Worm (Caenorhabditis elegans) whole organism, L3 larva: ENCODE data around the gene srd-43.

Experiments
- ama-1 ChIP-seq: fragments of 150-350 bp; optimal IDR thresholded peaks from 2 replicates; lab custom pipeline; 2018
- ceh-28 ChIP-seq: fragments of 150-350 bp; optimal IDR thresholded peaks from 2 replicates; lab custom pipeline; 2014; ENCODE audit warnings: missing biosample characterization, missing genetic modification reagents, missing genetic modification characterization
- snpc-4 ChIP-seq: fragments of 150-350 bp; optimal IDR thresholded peaks from 2 replicates; lab custom pipeline; 2014; ENCODE audit warnings: missing biosample characterization, missing genetic modification characterization

- TF ChIP-seq ama-1: no peak
- TF ChIP-seq snpc-4: no peak
- TF ChIP-seq ceh-28 (tag; lab: Kevin White, UChicago): no peak
Measured at ce11 chrX:13341853-13342252, 36.2 kb upstream of the srd-43 start.
